Fruit fly (Drosophila melanogaster) whole organism, embryonic: ENCODE data around the gene CG34126.

Experiments used
- CG10543 ChIP-seq: fragments of 200-800 bp; sonication (Bioruptor generic); optimal IDR thresholded peaks from 3 replicates; lab custom pipeline; 2017; ENCODE audit warnings: missing biosample characterization, mild to moderate bottlenecking, missing genetic modification characterization, moderate library complexity
- CG11504 ChIP-seq: fragments of 200-800 bp; sonication (Bioruptor generic); optimal IDR thresholded peaks from 3 replicates; lab custom pipeline; 2019; ENCODE audit warnings: missing biosample characterization, mild to moderate bottlenecking, missing genetic modification characterization, moderate library complexity
- Dp ChIP-seq: fragments of 200-800 bp; sonication (Bioruptor generic); optimal IDR thresholded peaks from 2 replicates; lab custom pipeline; 2018; ENCODE audit warnings: missing biosample characterization, mild to moderate bottlenecking, missing genetic modification characterization, moderate library complexity
- H15 ChIP-seq: fragments of 200-800 bp; sonication (Bioruptor generic); IDR thresholded peaks from 3 replicates; pipeline ENCODE4 v1.3.6; 2022; ENCODE audit warnings: missing biosample characterization, missing genetic modification characterization
- H2.0 ChIP-seq: fragments of 200-800 bp; sonication (Bioruptor generic); IDR thresholded peaks from 2 replicates; pipeline ENCODE4 v1.3.6; 2022; ENCODE audit warnings: missing biosample characterization, missing genetic modification characterization
- Max ChIP-seq: fragments of 200-800 bp; sonication (Bioruptor generic); optimal IDR thresholded peaks from 2 replicates; lab custom pipeline; 2016; ENCODE audit warnings: missing biosample characterization, mild to moderate bottlenecking, missing genetic modification characterization
- NFAT ChIP-seq: fragments of 200-800 bp; sonication (Bioruptor generic); IDR thresholded peaks from 2 replicates; pipeline ENCODE4 v1.3.6; 2022; ENCODE audit warnings: missing biosample characterization, missing genetic modification characterization
- Nf-YB ChIP-seq: fragments of 200-800 bp; sonication (Bioruptor generic); optimal IDR thresholded peaks from 3 replicates; lab custom pipeline; 2019; ENCODE audit warnings: missing biosample characterization, mild to moderate bottlenecking, missing genetic modification characterization, moderate library complexity
- Nf-YC ChIP-seq: fragments of 200-800 bp; optimal IDR thresholded peaks from 3 replicates; lab custom pipeline; 2019; ENCODE audit warnings: missing biosample characterization, mild to moderate bottlenecking, missing genetic modification characterization, moderate library complexity
- ind ChIP-seq: fragments of 200-800 bp; sonication (Bioruptor generic); optimal IDR thresholded peaks from 3 replicates; lab custom pipeline; 2016; ENCODE audit warnings: missing biosample characterization, missing genetic modification characterization
- nmo ChIP-seq: fragments of 200-800 bp; sonication (Bioruptor generic); optimal IDR thresholded peaks from 2 replicates; lab custom pipeline; 2018; ENCODE audit warnings: missing biosample characterization, mild to moderate bottlenecking, missing genetic modification characterization, moderate library complexity
- oc ChIP-seq: fragments of 200-800 bp; sonication (Bioruptor generic); optimal IDR thresholded peaks from 2 replicates; lab custom pipeline; 2018; ENCODE audit warnings: missing biosample characterization, mild to moderate bottlenecking, missing genetic modification characterization, moderate library complexity
- psq ChIP-seq: fragments of 200-800 bp; sonication (Bioruptor generic); optimal IDR thresholded peaks from 2 replicates; lab custom pipeline; 2017; ENCODE audit warnings: missing biosample characterization, missing genetic modification characterization
- scrt ChIP-seq: fragments of 200-800 bp; sonication (Bioruptor generic); optimal IDR thresholded peaks from 2 replicates; lab custom pipeline; 2018; ENCODE audit warnings: missing biosample characterization, mild to moderate bottlenecking, missing genetic modification characterization, moderate library complexity

DNA sequence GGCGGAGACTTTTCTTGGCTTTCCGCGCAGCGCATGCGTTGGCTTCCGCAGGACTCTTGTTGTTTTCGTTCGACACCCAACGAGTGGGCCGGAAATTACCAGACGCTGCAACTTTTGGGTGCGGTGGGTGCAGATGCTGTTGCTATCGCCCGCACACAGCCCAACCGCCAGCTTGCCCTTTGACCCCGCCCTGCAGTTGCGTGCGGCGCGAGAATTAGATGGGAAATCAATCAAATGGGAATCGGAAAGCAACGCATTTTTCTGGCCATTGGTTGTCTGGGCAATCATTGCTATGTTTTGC, 24.0 kb downstream of the CG34126 start:
- TF ChIP-seq H15 (no peak), nmo (GFP tag; lab: Kevin White, UChicago) (no peak), H2.0 (no peak), CG10543 (GFP tag; lab: Kevin White, UChicago) (no peak), Nf-YC (no peak), ind (GFP tag; lab: Kevin White, UChicago) (no peak), scrt (GFP tag; lab: Kevin White, UChicago) (no peak), Dp (GFP tag; lab: Kevin White, UChicago) (no peak), Max (GFP tag; lab: Kevin White, UChicago) (no peak), psq (GFP tag; lab: Kevin White, UChicago) (no peak), Nf-YB (GFP tag; lab: Kevin White, UChicago) (no peak), CG11504 (tag; lab: Kevin White, UChicago) (no peak), oc (tag; lab: Kevin White, UChicago) (no peak), NFAT (GFP tag; lab: Robert Waterston, UW) (no peak)
